Fruit fly (Drosophila melanogaster) whole organism, prepupa: ENCODE measurements around the gene ind.

Source experiments
- Blimp-1 ChIP-seq: fragments of 200-800 bp; sonication (Bioruptor generic); optimal IDR thresholded peaks from 3 replicates; lab custom pipeline; 2017; ENCODE audit warnings: missing biosample characterization, missing genetic modification characterization, mild to moderate bottlenecking, moderate library complexity, missing genetic modification reagents
- CG10669 ChIP-seq: fragments of 200-800 bp; sonication (Bioruptor generic); optimal IDR thresholded peaks from 3 replicates; lab custom pipeline; 2018; ENCODE audit warnings: missing biosample characterization, mild to moderate bottlenecking, missing genetic modification characterization, moderate library complexity
- CG11294 ChIP-seq: fragments of 200-800 bp; sonication (Bioruptor generic); IDR thresholded peaks from 2 replicates; pipeline ENCODE4 v1.3.6; 2022; ENCODE audit warnings: missing biosample characterization, missing genetic modification characterization
- CG11762 ChIP-seq: fragments of 200-800 bp; sonication (Bioruptor generic); optimal IDR thresholded peaks from 3 replicates; lab custom pipeline; 2016; ENCODE audit warnings: missing biosample characterization, missing genetic modification characterization; ENCODE audit not compliant: insufficient read depth
- CG11902 ChIP-seq: fragments of 200-800 bp; sonication (Bioruptor generic); optimal IDR thresholded peaks from 3 replicates; lab custom pipeline; 2016; ENCODE audit warnings: missing biosample characterization, missing genetic modification characterization
- CG15336 ChIP-seq: fragments of 200-800 bp; sonication (Bioruptor generic); IDR thresholded peaks from 2 replicates; pipeline ENCODE4 v1.3.6; 2022; ENCODE audit warnings: missing biosample characterization, missing genetic modification characterization
- CG16779 ChIP-seq: fragments of 200-800 bp; sonication (Bioruptor generic); optimal IDR thresholded peaks from 3 replicates; lab custom pipeline; 2017; ENCODE audit warnings: missing biosample characterization, mild to moderate bottlenecking, missing genetic modification characterization
- CG3032 ChIP-seq: fragments of 200-800 bp; optimal IDR thresholded peaks from 2 replicates; lab custom pipeline; 2019; ENCODE audit warnings: missing biosample characterization, mild to moderate bottlenecking, missing genetic modification characterization, moderate library complexity
- CG31627 ChIP-seq: fragments of 200-800 bp; sonication (Bioruptor generic); optimal IDR thresholded peaks from 3 replicates; lab custom pipeline; 2016; ENCODE audit warnings: missing biosample characterization, missing genetic modification characterization
- CG32006 ChIP-seq: fragments of 200-800 bp; sonication (Bioruptor generic); optimal IDR thresholded peaks from 3 replicates; lab custom pipeline; 2017; ENCODE audit warnings: missing biosample characterization, mild to moderate bottlenecking, missing genetic modification characterization
- CG34406 ChIP-seq: fragments of 200-800 bp; sonication (Bioruptor generic); optimal IDR thresholded peaks from 3 replicates; lab custom pipeline; 2016; ENCODE audit warnings: missing biosample characterization, missing genetic modification characterization
- CG3919 ChIP-seq: fragments of 200-800 bp; sonication (Bioruptor generic); optimal IDR thresholded peaks from 3 replicates; lab custom pipeline; 2016; ENCODE audit warnings: missing biosample characterization, missing genetic modification characterization
- CG4318 ChIP-seq: fragments of 200-800 bp; sonication (Bioruptor generic); optimal IDR thresholded peaks from 3 replicates; lab custom pipeline; 2017; ENCODE audit warnings: missing biosample characterization, mild to moderate bottlenecking, missing genetic modification characterization
- CG6276 ChIP-seq: fragments of 200-800 bp; sonication (Bioruptor generic); optimal IDR thresholded peaks from 2 replicates; lab custom pipeline; 2017; ENCODE audit warnings: missing biosample characterization, mild to moderate bottlenecking, missing genetic modification characterization
- CG6792 ChIP-seq: fragments of 200-800 bp; sonication (Bioruptor generic); optimal IDR thresholded peaks from 3 replicates; lab custom pipeline; 2016; ENCODE audit warnings: missing biosample characterization, missing genetic modification characterization
- CG6808 ChIP-seq: fragments of 200-800 bp; sonication (Bioruptor generic); optimal IDR thresholded peaks from 3 replicates; lab custom pipeline; 2017; ENCODE audit warnings: missing biosample characterization, missing genetic modification characterization, mild to moderate bottlenecking, moderate library complexity, missing genetic modification reagents
- CG6854 ChIP-seq: fragments of 200-800 bp; sonication (Bioruptor generic); optimal IDR thresholded peaks from 2 replicates; lab custom pipeline; 2017; ENCODE audit warnings: missing biosample characterization, mild to moderate bottlenecking, missing genetic modification characterization
- CG8119 ChIP-seq: fragments of 200-800 bp; sonication (Bioruptor generic); IDR thresholded peaks from 3 replicates; pipeline ENCODE4 v1.3.6; 2022; ENCODE audit warnings: missing biosample characterization, missing genetic modification characterization
- CG8319 ChIP-seq: fragments of 200-800 bp; sonication (Bioruptor generic); optimal IDR thresholded peaks from 3 replicates; lab custom pipeline; 2016; ENCODE audit warnings: missing biosample characterization, missing genetic modification characterization
- CG8632 ChIP-seq: fragments of 200-800 bp; sonication (Bioruptor generic); optimal IDR thresholded peaks from 3 replicates; lab custom pipeline; 2016; ENCODE audit warnings: missing biosample characterization, missing genetic modification characterization
- CG9139 ChIP-seq: fragments of 200-800 bp; sonication (Bioruptor generic); optimal IDR thresholded peaks from 3 replicates; lab custom pipeline; 2017; ENCODE audit warnings: missing biosample characterization, mild to moderate bottlenecking, missing genetic modification characterization
- Eip75B ChIP-seq: fragments of 200-800 bp; sonication (Bioruptor generic); optimal IDR thresholded peaks from 3 replicates; lab custom pipeline; 2016; ENCODE audit warnings: missing biosample characterization, missing genetic modification characterization
- Eip78C ChIP-seq: fragments of 200-800 bp; sonication (Bioruptor generic); peaks from one replicate; lab custom pipeline; 2016; ENCODE audit warnings: missing biosample characterization, missing genetic modification characterization
- Eip93F ChIP-seq: fragments of 200-800 bp; sonication (Bioruptor generic); optimal IDR thresholded peaks from 2 replicates; lab custom pipeline; 2016; ENCODE audit warnings: missing biosample characterization, mild to moderate bottlenecking, missing genetic modification characterization
- Ets21C ChIP-seq: fragments of 200-800 bp; sonication (Bioruptor generic); optimal IDR thresholded peaks from 3 replicates; lab custom pipeline; 2016; ENCODE audit warnings: missing biosample characterization, missing genetic modification characterization
- Ets96B ChIP-seq: fragments of 200-800 bp; optimal IDR thresholded peaks from 2 replicates; lab custom pipeline; 2019; ENCODE audit warnings: missing biosample characterization, mild to moderate bottlenecking, missing genetic modification characterization, moderate library complexity
- Gug ChIP-seq: fragments of 200-800 bp; sonication (Bioruptor generic); IDR thresholded peaks from 2 replicates; pipeline ENCODE4 v1.3.6; 2022; ENCODE audit warnings: missing biosample characterization, missing genetic modification characterization
- Hr38 ChIP-seq: sonication (Bioruptor generic); optimal IDR thresholded peaks from 2 replicates; lab custom pipeline; 2016; ENCODE audit warnings: missing biosample characterization, missing genetic modification characterization
- Hr4 ChIP-seq: fragments of 200-800 bp; sonication (Bioruptor generic); optimal IDR thresholded peaks from 3 replicates; lab custom pipeline; 2016; ENCODE audit warnings: missing biosample characterization, missing genetic modification characterization
- Met ChIP-seq: fragments of 200-800 bp; sonication (Bioruptor generic); optimal IDR thresholded peaks from 3 replicates; lab custom pipeline; 2016; ENCODE audit warnings: missing biosample characterization, missing genetic modification characterization
- OdsH ChIP-seq: fragments of 200-800 bp; sonication (Bioruptor generic); optimal IDR thresholded peaks from 3 replicates; lab custom pipeline; 2016; ENCODE audit warnings: missing biosample characterization, missing genetic modification characterization
- Smox ChIP-seq: fragments of 200-800 bp; sonication (Bioruptor generic); optimal IDR thresholded peaks from 3 replicates; lab custom pipeline; 2016; ENCODE audit warnings: missing biosample characterization, missing genetic modification characterization
- Sox102F ChIP-seq: fragments of 200-800 bp; sonication (Bioruptor generic); optimal IDR thresholded peaks from 2 replicates; lab custom pipeline; 2016; ENCODE audit warnings: missing biosample characterization, mild to moderate bottlenecking, missing genetic modification characterization
- acj6 ChIP-seq: fragments of 200-800 bp; sonication (Bioruptor generic); optimal IDR thresholded peaks from 3 replicates; lab custom pipeline; 2016; ENCODE audit warnings: missing biosample characterization, missing genetic modification characterization
- cyc ChIP-seq: fragments of 200-800 bp; sonication (Bioruptor generic); optimal IDR thresholded peaks from 3 replicates; lab custom pipeline; 2016; ENCODE audit warnings: missing biosample characterization, missing genetic modification characterization
- dac ChIP-seq: fragments of 200-800 bp; sonication (Bioruptor generic); optimal IDR thresholded peaks from 2 replicates; lab custom pipeline; 2017; ENCODE audit warnings: missing biosample characterization, mild to moderate bottlenecking, missing genetic modification characterization
- dsx ChIP-seq: fragments of 200-800 bp; optimal IDR thresholded peaks from 3 replicates; lab custom pipeline; 2019; ENCODE audit warnings: missing biosample characterization, mild to moderate bottlenecking, missing genetic modification characterization, moderate library complexity; ENCODE audit not compliant: poor library complexity, severe bottlenecking
- eg ChIP-seq: fragments of 200-800 bp; sonication (Bioruptor generic); IDR thresholded peaks from 3 replicates; pipeline ENCODE4 v1.3.6; 2022; ENCODE audit warnings: missing biosample characterization, missing genetic modification characterization
- esn ChIP-seq: fragments of 200-800 bp; sonication (Bioruptor generic); optimal IDR thresholded peaks from 2 replicates; lab custom pipeline; 2016; ENCODE audit warnings: missing biosample characterization, mild to moderate bottlenecking, missing genetic modification characterization, moderate library complexity
- fd85E ChIP-seq: fragments of 200-800 bp; sonication (Bioruptor generic); optimal IDR thresholded peaks from 3 replicates; lab custom pipeline; 2016; ENCODE audit warnings: missing biosample characterization, missing genetic modification characterization
- fkh ChIP-seq: fragments of 200-800 bp; sonication (Bioruptor generic); optimal IDR thresholded peaks from 3 replicates; lab custom pipeline; 2017; ENCODE audit warnings: missing biosample characterization, mild to moderate bottlenecking, missing genetic modification characterization, moderate library complexity
- lz ChIP-seq: fragments of 200-800 bp; sonication (Bioruptor generic); optimal IDR thresholded peaks from 3 replicates; lab custom pipeline; 2016; ENCODE audit warnings: missing biosample characterization, missing genetic modification characterization
- net ChIP-seq: fragments of 200-800 bp; sonication (Bioruptor generic); optimal IDR thresholded peaks from 3 replicates; lab custom pipeline; 2016; ENCODE audit warnings: missing biosample characterization, missing genetic modification characterization
- pdm3 ChIP-seq: fragments of 200-800 bp; sonication (Bioruptor generic); optimal IDR thresholded peaks from 3 replicates; lab custom pipeline; 2016; ENCODE audit warnings: missing biosample characterization, missing genetic modification characterization
- salr ChIP-seq, 2 experiments: fragments of 200-800 bp; sonication (Bioruptor generic); optimal IDR thresholded peaks; 3 replicates each; lab custom pipeline; 2016 to 2018; ENCODE audit warnings: missing biosample characterization in 2 of 2, missing genetic modification characterization in 2 of 2, mild to moderate bottlenecking in 1 of 2
- spab ChIP-seq: fragments of 200-800 bp; sonication (Bioruptor generic); optimal IDR thresholded peaks from 2 replicates; lab custom pipeline; 2017; ENCODE audit warnings: missing biosample characterization, mild to moderate bottlenecking, missing genetic modification characterization, missing genetic modification reagents
- ss ChIP-seq, 2 experiments: fragments of 200-800 bp; sonication (Bioruptor generic); optimal IDR thresholded peaks; 2 replicates in 1 of 2; 3 replicates in 1 of 2; lab custom pipeline; 2017 to 2018; ENCODE audit warnings: mild to moderate bottlenecking in 2 of 2, missing biosample characterization in 2 of 2, missing genetic modification characterization in 2 of 2, moderate library complexity in 1 of 2
- svp ChIP-seq: fragments of 200-800 bp; sonication (Bioruptor generic); peaks from one replicate; lab custom pipeline; 2016; ENCODE audit warnings: missing biosample characterization, missing genetic modification characterization
- vri ChIP-seq: fragments of 200-800 bp; sonication (Bioruptor generic); optimal IDR thresholded peaks from 3 replicates; lab custom pipeline; 2016; ENCODE audit warnings: missing biosample characterization, mild to moderate bottlenecking, missing genetic modification characterization

Gene ind

dm6 chr3L:15007271-15007948, 36.3 kb downstream of the ind start (continued):
- no peak for TF ChIP-seq CG3919 (GFP tag; lab: Kevin White, UChicago)

- TF ChIP-seq dac (GFP tag; lab: Kevin White, UChicago) (peak; percentile 69), CG6792 (GFP tag; lab: Kevin White, UChicago) (peak; percentile 88), CG31627 (peak; percentile 59), pdm3 (GFP tag; lab: Kevin White, UChicago) (peak; percentile 87), Gug (peak; percentile 86), CG11294 (GFP tag; lab: Robert Waterston, UW) (peak; percentile 80), CG6854 (GFP tag; lab: Kevin White, UChicago) (no peak), CG34406 (GFP tag; lab: Kevin White, UChicago) (peak; percentile 67), CG32006 (GFP tag; lab: Kevin White, UChicago) (peak; percentile 88), CG10669 (GFP tag; lab: Kevin White, UChicago) (peak; percentile 74), Ets21C (GFP tag; lab: Kevin White, UChicago) (peak; percentile 57), CG16779 (tag; lab: Kevin White, UChicago) (peak; percentile 55), ss (GFP tag; optimal IDR thresholded peaks at IDR 0.05; lab: Kevin White, UChicago) (peak; percentile 30 to 64), fd85E (no peak), Sox102F (GFP tag; lab: Kevin White, UChicago) (peak; percentile 77), fkh (GFP tag; lab: Kevin White, UChicago) (no peak), Smox (GFP tag; lab: Kevin White, UChicago) (peak; percentile 69), CG4318 (GFP tag; lab: Kevin White, UChicago) (peak; percentile 63), Eip75B (GFP tag; lab: Kevin White, UChicago) (peak; percentile 88), vri (GFP tag; lab: Kevin White, UChicago) (peak; percentile 12), CG6276 (GFP tag; lab: Kevin White, UChicago) (peak; percentile 82), CG8319 (GFP tag; lab: Kevin White, UChicago) (peak; percentile 53), svp (peak; percentile 83), CG8119 (GFP tag; lab: Robert Waterston, UW) (peak; percentile 95), OdsH (GFP tag; lab: Kevin White, UChicago) (peak; percentile 80), acj6 (GFP tag; lab: Kevin White, UChicago) (peak; percentile 80), CG15336 (GFP tag; lab: Robert Waterston, UW) (peak; percentile 97), Eip78C (peak; percentile 97), eg (peak; percentile 96), dsx (GFP tag; lab: Kevin White, UChicago) (peak; percentile 76), Ets96B (tag; lab: Kevin White, UChicago) (peak; percentile 80), lz (GFP tag; lab: Kevin White, UChicago) (peak; percentile 79), Blimp-1 (GFP tag; lab: Kevin White, UChicago) (no peak), esn (GFP tag; lab: Kevin White, UChicago) (peak; percentile 82), Hr38 (no peak), CG6808 (GFP tag; lab: Kevin White, UChicago) (peak; percentile 59), cyc (GFP tag; lab: Kevin White, UChicago) (peak; percentile 45), salr (GFP tag; optimal IDR thresholded peaks at IDR 0.05; lab: Kevin White, UChicago) (peak; percentile 50 to 65), net (GFP tag; lab: Kevin White, UChicago) (peak; percentile 88), Met (GFP tag; lab: Kevin White, UChicago) (peak; percentile 68), Hr4 (peak; percentile 91), CG3032 (tag; lab: Kevin White, UChicago) (peak; percentile 77), CG9139 (GFP tag; lab: Kevin White, UChicago) (peak; percentile 12), spab (peak; percentile 56), CG11762 (GFP tag; lab: Kevin White, UChicago) (peak; percentile 77), CG11902 (GFP tag; lab: Kevin White, UChicago) (peak; percentile 49), CG8632 (GFP tag; lab: Kevin White, UChicago) (peak; percentile 77), Eip93F (no peak)
Observed at dm6 chr3L:15006825-15007224, 36.9 kb downstream of the ind start.
